Worm (Caenorhabditis elegans) whole organism, L4 larva: Measurements from ENCODE around the gene clec-40.

Experiments
- F49E8.2 ChIP-seq: sonication (generic microtip); optimal IDR thresholded peaks from 2 replicates; lab custom pipeline; 2016; ENCODE audit warnings: missing compliant biosample characterization, mild to moderate bottlenecking, missing genetic modification characterization, borderline replicate concordance
- Y105C5A.15 ChIP-seq: fragments of 200-800 bp; sonication (Bioruptor generic); IDR thresholded peaks from 2 replicates; pipeline ENCODE4 v1.3.6; 2022; ENCODE audit warnings: missing genetic modification characterization, missing compliant biosample characterization
- aly-2 ChIP-seq: sonication (generic microtip); optimal IDR thresholded peaks from 2 replicates; lab custom pipeline; 2018; ENCODE audit warnings: missing biosample characterization, missing genetic modification characterization
- ama-1 ChIP-seq: fragments of 150-350 bp; optimal IDR thresholded peaks from 2 replicates; lab custom pipeline; 2014; ENCODE audit warnings: inconsistent platforms, mixed read lengths
- ceh-62 ChIP-seq: sonication (generic microtip); optimal IDR thresholded peaks from 2 replicates; lab custom pipeline; 2017; ENCODE audit warnings: missing biosample characterization, missing genetic modification characterization
- fos-1 ChIP-seq: fragments of 150-350 bp; optimal IDR thresholded peaks from 2 replicates; lab custom pipeline; 2014; ENCODE audit warnings: missing biosample characterization, missing genetic modification characterization
- lin-39 ChIP-seq: fragments of 150-350 bp; optimal IDR thresholded peaks from 2 replicates; lab custom pipeline; 2014; ENCODE audit warnings: missing biosample characterization, missing genetic modification reagents, missing genetic modification characterization
- mep-1 ChIP-seq: fragments of 150-350 bp; sonication (generic microtip); optimal IDR thresholded peaks from 3 replicates; lab custom pipeline; 2014; ENCODE audit warnings: missing biosample characterization, missing genetic modification characterization
- nhr-11 ChIP-seq: fragments of 150-350 bp; optimal IDR thresholded peaks from 2 replicates; lab custom pipeline; 2014; ENCODE audit warnings: missing biosample characterization, missing genetic modification characterization
- nhr-237 ChIP-seq: sonication (generic microtip); optimal IDR thresholded peaks from 2 replicates; lab custom pipeline; 2017; ENCODE audit warnings: missing biosample characterization, missing genetic modification characterization
- nhr-25 ChIP-seq: sonication (generic microtip); optimal IDR thresholded peaks from 2 replicates; lab custom pipeline; 2017; ENCODE audit warnings: missing genetic modification characterization, mild to moderate bottlenecking, missing compliant biosample characterization, antibody characterized with exemption, moderate library complexity, borderline replicate concordance; ENCODE audit not compliant: insufficient read depth
- zag-1 ChIP-seq: fragments of 150-350 bp; optimal IDR thresholded peaks from 2 replicates; lab custom pipeline; 2014; ENCODE audit warnings: missing biosample characterization, missing genetic modification characterization

- no peak for TF ChIP-seq F49E8.2
- TF ChIP-seq nhr-237, result no peak
- no peak for TF ChIP-seq ceh-62 (tag; lab: Kevin White, UChicago)
- no peak for TF ChIP-seq aly-2 (tag; lab: Kevin White, UChicago)
- no peak for TF ChIP-seq nhr-11 (tag; lab: Kevin White, UChicago)
- TF ChIP-seq nhr-25 (tag; lab: Kevin White, UChicago), result no peak
- no peak for TF ChIP-seq ama-1 (lab: Kevin White, UChicago)
- no peak for TF ChIP-seq lin-39 (tag; lab: Kevin White, UChicago)
- TF ChIP-seq zag-1, result no peak
- TF ChIP-seq fos-1 (tag; lab: Kevin White, UChicago), result no peak
- TF ChIP-seq Y105C5A.15 (GFP tag; lab: Robert Waterston, UW), result no peak
- TF ChIP-seq mep-1, result no peak
Observed at ce11 chrV:16865404-16865803, 24.5 kb upstream of the clec-40 start, which contains the start of gene clec-28.
